Worm (Caenorhabditis elegans): ENCODE data around the gene F08G2.7.
A peak's percentile ranks its signal among the peaks of the same experiment; 100 is the strongest.

ce11 chrII:13841106-13841854, at the start of gene F08G2.7:
- TF ChIP-seq hmbx-1 (tag; optimal IDR thresholded peaks at IDR 0.05) (no peak), hnd-1 (tag; optimal IDR thresholded peaks at IDR 0.05) (no peak), pes-1 (GFP tag; IDR thresholded peaks at IDR 0.05) (no peak), ama-1 (optimal IDR thresholded peaks at IDR 0.05) (no peak), ceh-36 (tag; optimal IDR thresholded peaks at IDR 0.05) (peak; percentile 85), ets-7 (tag; optimal IDR thresholded peaks at IDR 0.05) (no peak), flt-1 (GFP tag; IDR thresholded peaks at IDR 0.05) (no peak), hmg-4 (GFP tag; optimal IDR thresholded peaks at IDR 0.05) (no peak), B0310.2 (tag; optimal IDR thresholded peaks at IDR 0.05) (no peak), tra-4 (tag; optimal IDR thresholded peaks at IDR 0.05) (no peak), tbx-11 (GFP tag; IDR thresholded peaks at IDR 0.05) (no peak), tbx-37 (GFP tag; conservative IDR thresholded peaks at IDR 0.05) (no peak), sea-1 (GFP tag; conservative IDR thresholded peaks at IDR 0.05) (no peak), F13C5.2 (tag; optimal IDR thresholded peaks at IDR 0.05) (no peak)
